Worm (Caenorhabditis elegans) whole organism, L4 larva: ENCODE results near the gene clhm-1.

Experiments
- F49E8.2 ChIP-seq: sonication (generic microtip); optimal IDR thresholded peaks from 2 replicates; lab custom pipeline; 2016; ENCODE audit warnings: missing compliant biosample characterization, mild to moderate bottlenecking, missing genetic modification characterization, borderline replicate concordance
- R02D3.7 ChIP-seq: fragments of 150-350 bp; sonication (generic microtip); optimal IDR thresholded peaks from 3 replicates; lab custom pipeline; 2014; ENCODE audit warnings: missing biosample characterization, missing genetic modification characterization
- Y48G9A.11 ChIP-seq: fragments of 200-800 bp; sonication (Bioruptor generic); IDR thresholded peaks from 2 replicates; pipeline ENCODE4 v1.3.6; 2022; ENCODE audit warnings: missing genetic modification reagents, missing genetic modification characterization, missing compliant biosample characterization
- Y5F2A.4 ChIP-seq: fragments of 200-800 bp; sonication (Bioruptor generic); optimal IDR thresholded peaks from 2 replicates; lab custom pipeline; 2018; ENCODE audit warnings: mild to moderate bottlenecking, missing genetic modification characterization, missing compliant biosample characterization
- ZK337.2 ChIP-seq: fragments of 200-800 bp; sonication (Bioruptor generic); IDR thresholded peaks from 2 replicates; pipeline ENCODE4 v1.3.6; 2022; ENCODE audit warnings: missing genetic modification reagents, missing genetic modification characterization, missing compliant biosample characterization
- aha-1 ChIP-seq: fragments of 150-350 bp; peaks from one replicate; lab custom pipeline; 2014; ENCODE audit warnings: missing biosample characterization, missing genetic modification characterization
- ceh-28 ChIP-seq: fragments of 150-350 bp; optimal IDR thresholded peaks from 2 replicates; lab custom pipeline; 2014; ENCODE audit warnings: missing biosample characterization, missing genetic modification reagents, missing genetic modification characterization
- cey-2 ChIP-seq: sonication (generic microtip); optimal IDR thresholded peaks from 3 replicates; lab custom pipeline; 2017; ENCODE audit warnings: missing genetic modification characterization, mild to moderate bottlenecking, missing compliant biosample characterization, antibody characterized with exemption, borderline replicate concordance; ENCODE audit not compliant: insufficient read depth
- daf-12 ChIP-seq: fragments of 150-350 bp; optimal IDR thresholded peaks from 2 replicates; lab custom pipeline; 2014; ENCODE audit warnings: missing biosample characterization, missing genetic modification reagents, missing genetic modification characterization
- daf-16 ChIP-seq, 3 experiments: sonication (generic microtip); optimal IDR thresholded peaks; 2 replicates each; lab custom pipeline; 2016 to 2017; ENCODE audit warnings: missing genetic modification characterization in 3 of 3, missing genetic modification reagents in 3 of 3, mild to moderate bottlenecking in 2 of 3, missing compliant biosample characterization in 2 of 3, missing biosample characterization in 1 of 3, moderate library complexity in 1 of 3
- daf-19 ChIP-seq: fragments of 200-800 bp; sonication (Bioruptor generic); conservative IDR thresholded peaks from 2 replicates; pipeline ENCODE4 v1.3.6; 2022; ENCODE audit warnings: missing genetic modification characterization, missing compliant biosample characterization
- dmd-6 ChIP-seq: fragments of 200-800 bp; sonication (Bioruptor generic); IDR thresholded peaks from 2 replicates; pipeline ENCODE4 v1.3.6; 2022; ENCODE audit warnings: missing genetic modification reagents, missing genetic modification characterization, missing compliant biosample characterization
- dmd-8 ChIP-seq: fragments of 200-800 bp; sonication (Bioruptor generic); IDR thresholded peaks from 2 replicates; pipeline ENCODE4 v1.3.6; 2022; ENCODE audit warnings: missing genetic modification characterization, missing compliant biosample characterization
- egl-43 ChIP-seq: fragments of 200-800 bp; sonication (Bioruptor generic); IDR thresholded peaks from 2 replicates; pipeline ENCODE4 v1.3.6; 2022; ENCODE audit warnings: missing genetic modification reagents, missing genetic modification characterization, missing compliant biosample characterization
- fos-1 ChIP-seq: fragments of 150-350 bp; optimal IDR thresholded peaks from 2 replicates; lab custom pipeline; 2014; ENCODE audit warnings: missing biosample characterization, missing genetic modification characterization
- hlh-11 ChIP-seq: fragments of 200-800 bp; sonication (Bioruptor generic); optimal IDR thresholded peaks from 2 replicates; lab custom pipeline; 2018; ENCODE audit warnings: mild to moderate bottlenecking, missing genetic modification characterization, missing compliant biosample characterization
- hlh-30 ChIP-seq: sonication (generic microtip); optimal IDR thresholded peaks from 2 replicates; lab custom pipeline; 2017; ENCODE audit warnings: antibody characterized with exemption, mild to moderate bottlenecking, missing genetic modification characterization, missing compliant biosample characterization; ENCODE audit not compliant: insufficient read depth
- hmg-1.1 ChIP-seq: fragments of 200-800 bp; sonication (Bioruptor generic); IDR thresholded peaks from 2 replicates; pipeline ENCODE4 v1.3.6; 2022; ENCODE audit warnings: missing genetic modification reagents, missing genetic modification characterization, missing compliant biosample characterization
- jun-1 ChIP-seq: fragments of 150-350 bp; optimal IDR thresholded peaks from 2 replicates; lab custom pipeline; 2014; ENCODE audit warnings: missing biosample characterization, missing genetic modification reagents, missing genetic modification characterization
- lin-13 ChIP-seq: fragments of 150-350 bp; optimal IDR thresholded peaks from 2 replicates; lab custom pipeline; 2014; ENCODE audit warnings: missing biosample characterization, missing genetic modification reagents, missing genetic modification characterization
- lin-15B ChIP-seq: fragments of 150-350 bp; sonication (generic microtip); optimal IDR thresholded peaks from 3 replicates; lab custom pipeline; 2014; ENCODE audit warnings: missing biosample characterization, missing genetic modification characterization
- lin-38 ChIP-seq: fragments of 200-800 bp; sonication (Bioruptor generic); IDR thresholded peaks from 2 replicates; pipeline ENCODE4 v1.3.6; 2022; ENCODE audit warnings: missing genetic modification reagents, missing genetic modification characterization, missing compliant biosample characterization
- madf-9 ChIP-seq: fragments of 200-800 bp; sonication (Bioruptor generic); conservative IDR thresholded peaks from 2 replicates; pipeline ENCODE4 v1.3.6; 2022; ENCODE audit warnings: missing genetic modification reagents, missing genetic modification characterization, missing compliant biosample characterization
- mdt-29 ChIP-seq: fragments of 200-800 bp; sonication (Bioruptor generic); IDR thresholded peaks from 2 replicates; pipeline ENCODE4 v1.3.6; 2022; ENCODE audit warnings: missing genetic modification reagents, missing genetic modification characterization, missing compliant biosample characterization
- mes-2 ChIP-seq: sonication (generic microtip); optimal IDR thresholded peaks from 2 replicates; lab custom pipeline; 2016; ENCODE audit warnings: missing genotype, mild to moderate bottlenecking, missing genetic modification characterization, missing compliant biosample characterization; ENCODE audit not compliant: poor library complexity, severe bottlenecking
- mxl-3 ChIP-seq: fragments of 200-800 bp; sonication (Bioruptor generic); optimal IDR thresholded peaks from 2 replicates; lab custom pipeline; 2018; ENCODE audit warnings: mild to moderate bottlenecking, missing genetic modification characterization, missing compliant biosample characterization
- nhr-10 ChIP-seq: fragments of 150-350 bp; optimal IDR thresholded peaks from 2 replicates; lab custom pipeline; 2014; ENCODE audit warnings: missing biosample characterization, missing genetic modification characterization
- nhr-102 ChIP-seq: sonication (generic microtip); optimal IDR thresholded peaks from 2 replicates; lab custom pipeline; 2016; ENCODE audit warnings: mild to moderate bottlenecking, missing genetic modification characterization, moderate library complexity, missing compliant biosample characterization
- nhr-11 ChIP-seq: fragments of 150-350 bp; optimal IDR thresholded peaks from 2 replicates; lab custom pipeline; 2014; ENCODE audit warnings: missing biosample characterization, missing genetic modification characterization
- nhr-25 ChIP-seq: sonication (generic microtip); optimal IDR thresholded peaks from 2 replicates; lab custom pipeline; 2017; ENCODE audit warnings: missing genetic modification characterization, mild to moderate bottlenecking, missing compliant biosample characterization, antibody characterized with exemption, moderate library complexity, borderline replicate concordance; ENCODE audit not compliant: insufficient read depth
- nhr-41 ChIP-seq: fragments of 200-800 bp; sonication (Bioruptor generic); IDR thresholded peaks from 2 replicates; pipeline ENCODE4 v1.3.6; 2022; ENCODE audit warnings: missing genetic modification reagents, missing genetic modification characterization, missing compliant biosample characterization
- nhr-42 ChIP-seq: fragments of 200-800 bp; sonication (Bioruptor generic); IDR thresholded peaks from 2 replicates; pipeline ENCODE4 v1.3.6; 2022; ENCODE audit warnings: missing genetic modification characterization, missing compliant biosample characterization
- nhr-6 ChIP-seq: fragments of 150-350 bp; optimal IDR thresholded peaks from 2 replicates; lab custom pipeline; 2014; ENCODE audit warnings: missing biosample characterization, missing genetic modification characterization
- nhr-77 ChIP-seq: fragments of 150-350 bp; optimal IDR thresholded peaks from 2 replicates; lab custom pipeline; 2014; ENCODE audit warnings: missing biosample characterization, missing genetic modification characterization
- php-3 ChIP-seq: fragments of 200-800 bp; sonication (Bioruptor generic); IDR thresholded peaks from 2 replicates; pipeline ENCODE4 v1.3.6; 2022; ENCODE audit warnings: missing genetic modification reagents, missing genetic modification characterization, missing compliant biosample characterization
- rbr-2 ChIP-seq: sonication (generic microtip); optimal IDR thresholded peaks from 2 replicates; lab custom pipeline; 2016; ENCODE audit warnings: missing genotype, missing genetic modification characterization, missing compliant biosample characterization
- sdz-12 ChIP-seq: fragments of 200-800 bp; sonication (Bioruptor generic); optimal IDR thresholded peaks from 2 replicates; lab custom pipeline; 2018; ENCODE audit warnings: mild to moderate bottlenecking, missing genetic modification characterization, missing compliant biosample characterization
- set-16 ChIP-seq: fragments of 200-800 bp; sonication (Bioruptor generic); IDR thresholded peaks from 2 replicates; pipeline ENCODE4 v1.3.6; 2022; ENCODE audit warnings: missing genetic modification reagents, missing genetic modification characterization, missing compliant biosample characterization
- skn-1 ChIP-seq: fragments of 150-350 bp; optimal IDR thresholded peaks from 2 replicates; lab custom pipeline; 2014; ENCODE audit warnings: missing biosample characterization, missing genetic modification characterization
- spr-1 ChIP-seq: sonication (generic microtip); optimal IDR thresholded peaks from 2 replicates; lab custom pipeline; 2016; ENCODE audit warnings: mild to moderate bottlenecking, missing genetic modification characterization, missing compliant biosample characterization
- tag-97 ChIP-seq: fragments of 200-800 bp; sonication (Bioruptor generic); IDR thresholded peaks from 2 replicates; pipeline ENCODE4 v1.3.6; 2022; ENCODE audit warnings: missing genetic modification characterization, missing compliant biosample characterization
- tra-1 ChIP-seq: fragments of 200-800 bp; sonication (Bioruptor generic); IDR thresholded peaks from 2 replicates; pipeline ENCODE4 v1.3.6; 2022; ENCODE audit warnings: missing genetic modification reagents, missing genetic modification characterization, missing compliant biosample characterization
- unc-62 ChIP-seq, 3 experiments: fragments of 150-350 bp in 1 of 3; sonication (generic microtip); optimal IDR thresholded peaks in 2 of 3; peaks in 1 of 3; 1 replicate in 1 of 3; 2 replicates in 2 of 3; lab custom pipeline; 2014 to 2017; ENCODE audit warnings: missing biosample characterization in 3 of 3, missing genetic modification characterization in 3 of 3, missing genetic modification reagents in 3 of 3, missing genotype in 1 of 3

clhm-1 gene

DNA sequence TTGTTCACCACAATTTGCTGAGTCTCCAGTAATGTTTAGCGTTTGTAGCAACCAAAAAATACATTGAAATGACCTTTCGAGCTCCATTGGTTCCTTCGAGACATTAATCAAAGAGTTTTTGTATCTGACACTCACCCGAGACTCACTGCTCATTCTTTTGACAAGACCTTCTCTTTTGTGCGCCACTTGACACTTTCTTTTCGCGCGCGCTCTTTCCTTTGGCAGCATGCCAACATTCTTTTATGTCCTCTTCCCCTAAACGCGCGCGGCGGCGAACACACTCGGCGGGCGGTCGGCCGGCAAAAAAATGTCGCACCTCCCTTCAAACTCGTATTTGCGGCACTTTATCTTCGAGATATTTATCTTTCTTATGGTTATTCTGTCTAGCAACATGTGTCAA is 27.1 kb downstream of the clhm-1 start:
- TF ChIP-seq php-3 (GFP tag; lab: Robert Waterston, UW) (0 out of 2 replicates have a peak, but pooled peaks have one; percentile 8), rbr-2 (tag; lab: Kevin White, UChicago) (peak; percentile 38), lin-13 (no peak), jun-1 (tag; lab: Kevin White, UChicago) (no peak), hmg-1.1 (GFP tag; lab: Robert Waterston, UW) (peak; percentile 29; the same call in 1 of the 2 replicates), unc-62 (GFP tag; optimal IDR thresholded peaks at IDR 0.05 in 1 of 2; lab: Kevin White, UChicago) (peak in 1 of 2 experiments; percentile 76), unc-62 (tag; optimal IDR thresholded peaks at IDR 0.05; lab: Kevin White, UChicago) (no peak), dmd-8 (GFP tag; lab: Robert Waterston, UW) (0 out of 2 replicates have a peak, but pooled peaks have one; percentile 23), lin-38 (no peak), dmd-6 (GFP tag; lab: Robert Waterston, UW) (peak; percentile 50; the same call in 1 of the 2 replicates), egl-43 (GFP tag; lab: Robert Waterston, UW) (0 out of 2 replicates have a peak, but pooled peaks have one; percentile 7), nhr-41 (peak; percentile 10; the same call in 1 of the 2 replicates), tra-1 (GFP tag; lab: Robert Waterston, UW) (0 out of 2 replicates have a peak, but pooled peaks have one; percentile 37), hlh-11 (tag; lab: Kevin White, UChicago) (peak; percentile 26), mes-2 (tag; lab: Kevin White, UChicago) (peak; percentile 47), set-16 (GFP tag; lab: Robert Waterston, UW) (peak; percentile 48)

DNA sequence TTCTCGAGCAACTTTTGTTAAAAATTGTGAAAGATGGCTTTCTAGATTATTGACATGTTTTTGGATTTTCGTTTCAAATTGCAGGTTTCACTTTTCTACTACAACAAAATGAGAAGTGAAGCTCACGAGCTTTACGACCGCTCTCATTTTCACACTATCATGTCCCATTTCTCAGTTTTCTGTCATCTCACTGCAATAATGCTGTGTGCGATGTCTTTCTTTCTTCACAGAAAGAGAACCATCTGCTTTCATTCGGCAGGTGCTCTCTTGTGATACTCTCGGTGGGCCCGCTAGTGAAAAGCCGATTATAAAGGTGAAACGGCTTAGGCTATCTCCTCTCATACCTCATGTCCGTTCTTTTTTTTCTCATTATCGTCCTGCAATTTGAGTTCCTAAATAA is 27.6 kb downstream of the clhm-1 start:
- peak; percentile 8 for TF ChIP-seq nhr-11
- no peak for TF ChIP-seq Y48G9A.11 (GFP tag; lab: Robert Waterston, UW)
- no peak for TF ChIP-seq cey-2 (tag; lab: Kevin White, UChicago)
- TF ChIP-seq, all 104 proteins: peak for 1

DNA sequence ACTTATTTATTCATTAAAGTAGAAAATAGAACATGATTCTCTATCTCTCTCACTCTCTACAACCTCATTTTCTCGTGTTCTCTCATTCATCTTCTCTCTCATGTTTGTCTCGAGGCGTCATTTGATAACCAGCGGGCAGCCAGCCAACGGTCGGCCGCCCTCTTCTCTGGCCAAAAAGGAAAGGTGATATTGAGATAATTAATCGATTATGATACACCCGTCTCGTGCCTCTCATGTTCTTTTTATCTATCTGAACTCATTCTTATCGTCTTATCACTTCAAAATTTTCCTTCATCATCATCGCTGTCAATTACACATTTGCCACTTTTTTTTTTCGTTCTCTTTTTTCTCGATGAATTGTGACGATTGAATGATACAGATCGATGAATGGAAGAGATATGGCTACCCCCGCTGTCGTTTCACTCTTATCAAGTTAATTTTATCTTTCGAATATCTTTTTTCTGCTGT is 28.1 kb downstream of the clhm-1 start:
- TF ChIP-seq hlh-30 (tag; lab: Kevin White, UChicago) (peak; percentile 97), ZK337.2 (GFP tag; lab: Robert Waterston, UW) (no peak), jun-1 (tag; lab: Kevin White, UChicago) (peak; percentile 63), nhr-102 (tag; lab: Kevin White, UChicago) (peak; percentile 95), R02D3.7 (tag; lab: Kevin White, UChicago) (no peak), tra-1 (GFP tag; lab: Robert Waterston, UW) (peak; percentile 99), lin-13 (peak; percentile 32), nhr-25 (tag; lab: Kevin White, UChicago) (peak; percentile 48), sdz-12 (no peak), cey-2 (tag; lab: Kevin White, UChicago) (peak; percentile 94), mxl-3 (GFP tag; lab: Kevin White, UChicago) (peak; percentile 94), spr-1 (tag; lab: Kevin White, UChicago) (peak; percentile 44), lin-15B (tag; lab: Kevin White, UChicago) (no peak), daf-19 (no peak), nhr-77 (peak; percentile 96), nhr-10 (tag; lab: Kevin White, UChicago) (peak; percentile 92), skn-1 (tag; lab: Kevin White, UChicago) (no peak), mdt-29 (GFP tag; lab: Robert Waterston, UW) (no peak), fos-1 (tag; lab: Kevin White, UChicago) (peak; percentile 59), aha-1 (tag; lab: Kevin White, UChicago) (peak; percentile 97), hmg-1.1 (GFP tag; lab: Robert Waterston, UW) (0 out of 2 replicates have a peak, but pooled peaks have one; percentile 33), Y5F2A.4 (GFP tag; lab: Kevin White, UChicago) (no peak), set-16 (GFP tag; lab: Robert Waterston, UW) (peak; percentile 43; the same call in 1 of the 2 replicates), daf-12 (tag; lab: Kevin White, UChicago) (no peak), nhr-42 (no peak; the same call in 1 of the 2 replicates), nhr-6 (tag; lab: Kevin White, UChicago) (peak; percentile 96), madf-9 (GFP tag; lab: Robert Waterston, UW) (no peak), ceh-28 (tag; lab: Kevin White, UChicago) (peak; percentile 67), tag-97 (GFP tag; lab: Robert Waterston, UW) (no peak), daf-16 (GFP tag; optimal IDR thresholded peaks at IDR 0.05; lab: Kevin White, UChicago) (peak; percentile 28 to 85), daf-16 (tag; optimal IDR thresholded peaks at IDR 0.05; lab: Kevin White, UChicago) (peak; percentile 93), F49E8.2 (tag; lab: Kevin White, UChicago) (no peak)
